Worm (Caenorhabditis elegans) whole organism, L4/young adult: ENCODE data around the gene thn-6.

ENCODE experiments used
- W03F9.2 ChIP-seq: fragments of 150-350 bp; optimal IDR thresholded peaks from 2 replicates; lab custom pipeline; 2014; ENCODE audit warnings: missing biosample characterization, missing genetic modification characterization
- dao-5 ChIP-seq: sonication (generic microtip); optimal IDR thresholded peaks from 2 replicates; lab custom pipeline; 2016; ENCODE audit warnings: missing genotype, missing genetic modification characterization, moderate library complexity, missing compliant biosample characterization
- him-1 ChIP-seq: sonication (generic microtip); optimal IDR thresholded peaks from 2 replicates; lab custom pipeline; 2016; ENCODE audit warnings: missing genotype, missing genetic modification reagents, missing genetic modification characterization, missing compliant biosample characterization

DNA sequence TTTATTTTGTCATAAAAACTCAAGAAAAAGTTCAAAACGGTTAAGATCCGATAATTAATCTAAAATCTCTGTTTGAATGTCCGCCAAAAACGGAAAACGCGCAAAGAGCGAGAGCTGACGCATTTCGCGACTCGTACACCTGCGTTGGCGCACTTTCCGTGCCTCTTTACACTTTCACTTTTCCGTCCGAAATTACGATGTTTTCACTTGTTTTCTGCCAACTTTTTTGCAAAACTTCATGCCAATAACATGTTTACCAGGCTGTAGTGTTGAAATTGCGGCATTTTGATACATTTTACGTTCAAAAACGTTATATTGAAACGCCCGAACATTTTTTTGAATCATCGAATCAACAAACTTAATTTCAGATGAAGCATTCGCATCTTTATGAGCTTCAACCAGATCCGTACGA, 45.0 kb upstream of the thn-6 start, which contains the start of gene W03F8.4:
- no peak for TF ChIP-seq him-1 (tag; lab: Kevin White, UChicago)
- no peak for TF ChIP-seq dao-5 (tag; lab: Kevin White, UChicago)
- peak; percentile 93 for TF ChIP-seq W03F9.2
